Worm (Caenorhabditis elegans) whole organism, L4/young adult: ENCODE measurements around the gene Y38H8A.2.

ENCODE experiments used
- W03F9.2 ChIP-seq: fragments of 150-350 bp; optimal IDR thresholded peaks from 2 replicates; lab custom pipeline; 2014; ENCODE audit warnings: missing biosample characterization, missing genetic modification characterization
- him-1 ChIP-seq: sonication (generic microtip); optimal IDR thresholded peaks from 2 replicates; lab custom pipeline; 2016; ENCODE audit warnings: missing genotype, missing genetic modification reagents, missing genetic modification characterization, missing compliant biosample characterization

ce11 chrIV:13512112-13512569 is 37.9 kb downstream of the Y38H8A.2 start, which contains the start of gene puf-3:
- TF ChIP-seq W03F9.2 (no peak), him-1 (tag; lab: Kevin White, UChicago) (no peak)
